Worm (Caenorhabditis elegans) whole organism, young adult: Measurements from ENCODE around the gene R04B3.3.

Experiments
- ets-4 ChIP-seq: fragments of 200-800 bp; sonication (Bioruptor generic); optimal IDR thresholded peaks from 2 replicates; lab custom pipeline; 2018; ENCODE audit warnings: mild to moderate bottlenecking, missing genetic modification characterization, missing compliant biosample characterization
- ztf-28 ChIP-seq: fragments of 200-800 bp; sonication (Bioruptor generic); IDR thresholded peaks from 2 replicates; pipeline ENCODE4 v1.3.6; 2022; ENCODE audit warnings: missing genetic modification reagents, missing genetic modification characterization, missing compliant biosample characterization

DNA sequence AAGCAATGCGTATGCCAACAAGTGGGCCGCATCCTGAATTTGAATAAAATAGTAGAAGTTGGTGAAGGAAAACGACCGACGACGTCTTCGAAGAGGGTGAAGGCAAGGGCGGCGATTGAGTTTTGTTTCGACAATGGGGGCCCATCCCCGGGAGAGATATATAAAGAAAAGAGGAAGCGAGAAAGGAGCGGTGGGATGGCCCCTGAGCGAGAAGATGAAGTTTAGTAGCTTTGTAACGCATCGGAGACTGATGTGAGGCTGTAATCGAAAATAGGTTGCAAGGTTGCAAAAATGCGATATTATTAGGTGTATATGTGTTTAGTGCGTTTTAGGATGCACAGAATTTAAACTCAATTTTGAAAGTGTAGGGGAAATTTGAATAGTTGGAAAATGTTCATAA is 46.9 kb upstream of the R04B3.3 start:
- TF ChIP-seq ztf-28 (GFP tag; lab: Robert Waterston, UW) = no peak
- no peak for TF ChIP-seq ets-4 (GFP tag; lab: Kevin White, UChicago)
